Worm (Caenorhabditis elegans) whole organism, early embryonic: ENCODE data around the gene eas-1.

Experiments
- aly-1 ChIP-seq: sonication (generic microtip); optimal IDR thresholded peaks from 2 replicates; lab custom pipeline; 2016; ENCODE audit warnings: missing genetic modification characterization, missing compliant biosample characterization
- ama-1 ChIP-seq: fragments of 150-350 bp; optimal IDR thresholded peaks from 2 replicates; lab custom pipeline; 2014
- ceh-36 ChIP-seq: sonication (generic microtip); optimal IDR thresholded peaks from 2 replicates; lab custom pipeline; 2016; ENCODE audit warnings: missing genetic modification characterization, inconsistent platforms, missing compliant biosample characterization
- flt-1 ChIP-seq: fragments of 200-800 bp; sonication (Bioruptor generic); IDR thresholded peaks from 2 replicates; pipeline ENCODE4 v1.3.6; 2022; ENCODE audit warnings: missing genetic modification characterization, missing compliant biosample characterization
- hmbx-1 ChIP-seq: sonication (generic microtip); optimal IDR thresholded peaks from 2 replicates; lab custom pipeline; 2016; ENCODE audit warnings: mild to moderate bottlenecking, missing genetic modification characterization, missing compliant biosample characterization
- hmg-4 ChIP-seq: fragments of 200-800 bp; sonication (Bioruptor generic); optimal IDR thresholded peaks from 2 replicates; lab custom pipeline; 2018; ENCODE audit warnings: mild to moderate bottlenecking, missing genetic modification characterization, missing compliant biosample characterization
- scrt-1 ChIP-seq: fragments of 200-800 bp; sonication (Bioruptor generic); IDR thresholded peaks from 2 replicates; pipeline ENCODE4 v1.3.6; 2022; ENCODE audit warnings: missing genetic modification characterization, missing compliant biosample characterization
- tbx-11 ChIP-seq: fragments of 200-800 bp; sonication (Bioruptor generic); IDR thresholded peaks from 2 replicates; pipeline ENCODE4 v1.3.6; 2022; ENCODE audit warnings: missing genetic modification characterization, missing compliant biosample characterization
- tbx-37 ChIP-seq: fragments of 200-800 bp; sonication (Bioruptor generic); conservative IDR thresholded peaks from 2 replicates; pipeline ENCODE4 v1.3.6; 2022; ENCODE audit warnings: missing genetic modification reagents, missing genetic modification characterization, missing compliant biosample characterization
- tra-4 ChIP-seq: sonication (generic microtip); optimal IDR thresholded peaks from 2 replicates; lab custom pipeline; 2017; ENCODE audit warnings: missing genetic modification characterization, missing compliant biosample characterization

ce11 chrII:4710813-4711212 is 29.4 kb upstream of the eas-1 start:
- no peak for TF ChIP-seq scrt-1
- TF ChIP-seq ama-1: no peak
- no peak for TF ChIP-seq flt-1 (GFP tag; lab: Robert Waterston, UW)
- TF ChIP-seq tbx-11 (GFP tag; lab: Robert Waterston, UW): no peak
- TF ChIP-seq ceh-36 (tag; lab: Kevin White, UChicago): no peak
- TF ChIP-seq tbx-37: no peak
- no peak for TF ChIP-seq aly-1
- TF ChIP-seq tra-4 (tag; lab: Kevin White, UChicago): no peak
- no peak for TF ChIP-seq hmg-4 (GFP tag; lab: Kevin White, UChicago)
- no peak for TF ChIP-seq hmbx-1 (tag; lab: Kevin White, UChicago)
